Worm (Caenorhabditis elegans) whole organism, mixed stage, embryonic: ENCODE results near the gene T24E12.12.

Experiments used
- M03D4.4 ChIP-seq: sonication (generic microtip); optimal IDR thresholded peaks from 2 replicates; lab custom pipeline; 2017; ENCODE audit warnings: mild to moderate bottlenecking, missing genetic modification characterization, missing compliant biosample characterization
- bed-3 ChIP-seq: fragments of 200-800 bp; sonication (Bioruptor generic); optimal IDR thresholded peaks from 3 replicates; lab custom pipeline; 2018; ENCODE audit warnings: mild to moderate bottlenecking, missing genetic modification characterization, moderate library complexity, missing compliant biosample characterization
- blmp-1 ChIP-seq: fragments of 150-350 bp; optimal IDR thresholded peaks from 2 replicates; lab custom pipeline; 2014; ENCODE audit warnings: missing biosample characterization, missing genetic modification characterization
- ceh-39 ChIP-seq: fragments of 150-350 bp; optimal IDR thresholded peaks from 2 replicates; lab custom pipeline; 2014; ENCODE audit warnings: missing biosample characterization, missing genetic modification characterization
- ceh-43 ChIP-seq: fragments of 200-800 bp; sonication (Bioruptor generic); optimal IDR thresholded peaks from 2 replicates; lab custom pipeline; 2018; ENCODE audit warnings: mild to moderate bottlenecking, missing genetic modification characterization, moderate library complexity, missing compliant biosample characterization
- ceh-83 ChIP-seq: fragments of 200-800 bp; sonication (Bioruptor generic); optimal IDR thresholded peaks from 2 replicates; lab custom pipeline; 2018; ENCODE audit warnings: mild to moderate bottlenecking, missing genetic modification characterization, missing compliant biosample characterization
- ces-1 ChIP-seq: fragments of 150-350 bp; optimal IDR thresholded peaks from 2 replicates; lab custom pipeline; 2014; ENCODE audit warnings: missing biosample characterization, missing genetic modification reagents, missing genetic modification characterization
- drap-1 ChIP-seq: fragments of 200-800 bp; sonication (Bioruptor generic); optimal IDR thresholded peaks from 3 replicates; lab custom pipeline; 2018; ENCODE audit warnings: mild to moderate bottlenecking, missing genetic modification characterization, missing compliant biosample characterization
- elt-1 ChIP-seq: sonication (generic microtip); optimal IDR thresholded peaks from 2 replicates; lab custom pipeline; 2017; ENCODE audit warnings: missing genetic modification characterization, mild to moderate bottlenecking, missing compliant biosample characterization, antibody characterized with exemption, moderate library complexity, borderline replicate concordance; ENCODE audit not compliant: insufficient read depth
- elt-3 ChIP-seq: fragments of 150-350 bp; optimal IDR thresholded peaks from 2 replicates; lab custom pipeline; 2014; ENCODE audit warnings: missing biosample characterization, missing genetic modification characterization
- ham-2 ChIP-seq: fragments of 200-800 bp; sonication (Bioruptor generic); optimal IDR thresholded peaks from 2 replicates; lab custom pipeline; 2018; ENCODE audit warnings: mild to moderate bottlenecking, missing genetic modification characterization, missing compliant biosample characterization
- hlh-1 ChIP-seq: fragments of 150-350 bp; optimal IDR thresholded peaks from 2 replicates; lab custom pipeline; 2014; ENCODE audit warnings: missing biosample characterization, missing genetic modification reagents, missing genetic modification characterization
- lin-13 ChIP-seq: fragments of 150-350 bp; optimal IDR thresholded peaks from 2 replicates; lab custom pipeline; 2014; ENCODE audit warnings: missing biosample characterization, missing genetic modification characterization
- lin-32 ChIP-seq: fragments of 200-800 bp; sonication (Bioruptor generic); optimal IDR thresholded peaks from 2 replicates; lab custom pipeline; 2018; ENCODE audit warnings: mild to moderate bottlenecking, missing genetic modification characterization, missing compliant biosample characterization
- lsy-2 ChIP-seq: fragments of 150-350 bp; optimal IDR thresholded peaks from 2 replicates; lab custom pipeline; 2014; ENCODE audit warnings: missing biosample characterization, missing genetic modification characterization
- mab-5 ChIP-seq: fragments of 150-350 bp; optimal IDR thresholded peaks from 2 replicates; lab custom pipeline; 2014; ENCODE audit warnings: missing biosample characterization, missing genetic modification characterization
- mep-1 ChIP-seq: fragments of 150-350 bp; optimal IDR thresholded peaks from 2 replicates; lab custom pipeline; 2017; ENCODE audit warnings: missing biosample characterization, missing genetic modification reagents, missing genetic modification characterization, inconsistent platforms
- mls-2 ChIP-seq: sonication (generic microtip); optimal IDR thresholded peaks from 2 replicates; lab custom pipeline; 2016; ENCODE audit warnings: mild to moderate bottlenecking, missing genetic modification characterization, moderate library complexity, missing compliant biosample characterization
- nhr-12 ChIP-seq: fragments of 150-350 bp; optimal IDR thresholded peaks from 2 replicates; lab custom pipeline; 2014; ENCODE audit warnings: missing biosample characterization, missing genetic modification characterization
- nhr-2 ChIP-seq: fragments of 150-350 bp; optimal IDR thresholded peaks from 2 replicates; lab custom pipeline; 2014; ENCODE audit warnings: missing biosample characterization, missing genetic modification characterization
- nhr-28 ChIP-seq: fragments of 150-350 bp; optimal IDR thresholded peaks from 2 replicates; lab custom pipeline; 2014; ENCODE audit warnings: missing biosample characterization, missing genetic modification characterization
- nhr-76 ChIP-seq: sonication (generic microtip); optimal IDR thresholded peaks from 2 replicates; lab custom pipeline; 2017; ENCODE audit warnings: missing biosample characterization, missing genetic modification characterization
- pha-4 ChIP-seq: fragments of 150-350 bp; optimal IDR thresholded peaks from 2 replicates; lab custom pipeline; 2018; ENCODE audit warnings: missing biosample characterization, missing genetic modification reagents, missing genetic modification characterization
- sem-2 ChIP-seq: fragments of 200-800 bp; sonication (Bioruptor generic); optimal IDR thresholded peaks from 2 replicates; lab custom pipeline; 2018; ENCODE audit warnings: mild to moderate bottlenecking, missing genetic modification characterization, missing compliant biosample characterization
- snpc-4 ChIP-seq: fragments of 150-350 bp; optimal IDR thresholded peaks from 2 replicates; lab custom pipeline; 2014; ENCODE audit warnings: missing biosample characterization, missing genetic modification characterization
- tbx-8 ChIP-seq: fragments of 200-800 bp; sonication (Bioruptor generic); optimal IDR thresholded peaks from 2 replicates; lab custom pipeline; 2018; ENCODE audit warnings: mild to moderate bottlenecking, missing genetic modification characterization, moderate library complexity, missing compliant biosample characterization
- unc-39 ChIP-seq: fragments of 150-350 bp; optimal IDR thresholded peaks from 2 replicates; lab custom pipeline; 2014; ENCODE audit warnings: missing biosample characterization, missing genetic modification characterization
- unc-62 ChIP-seq: fragments of 150-350 bp; optimal IDR thresholded peaks from 2 replicates; lab custom pipeline; 2014; ENCODE audit warnings: missing biosample characterization, missing genetic modification reagents, missing genetic modification characterization
- zip-8 ChIP-seq: fragments of 150-350 bp; optimal IDR thresholded peaks from 2 replicates; lab custom pipeline; 2014; ENCODE audit warnings: missing biosample characterization, missing genetic modification characterization
- ztf-11 ChIP-seq: fragments of 150-350 bp; optimal IDR thresholded peaks from 2 replicates; lab custom pipeline; 2014; ENCODE audit warnings: missing biosample characterization, missing genetic modification characterization

Gene T24E12.12

DNA sequence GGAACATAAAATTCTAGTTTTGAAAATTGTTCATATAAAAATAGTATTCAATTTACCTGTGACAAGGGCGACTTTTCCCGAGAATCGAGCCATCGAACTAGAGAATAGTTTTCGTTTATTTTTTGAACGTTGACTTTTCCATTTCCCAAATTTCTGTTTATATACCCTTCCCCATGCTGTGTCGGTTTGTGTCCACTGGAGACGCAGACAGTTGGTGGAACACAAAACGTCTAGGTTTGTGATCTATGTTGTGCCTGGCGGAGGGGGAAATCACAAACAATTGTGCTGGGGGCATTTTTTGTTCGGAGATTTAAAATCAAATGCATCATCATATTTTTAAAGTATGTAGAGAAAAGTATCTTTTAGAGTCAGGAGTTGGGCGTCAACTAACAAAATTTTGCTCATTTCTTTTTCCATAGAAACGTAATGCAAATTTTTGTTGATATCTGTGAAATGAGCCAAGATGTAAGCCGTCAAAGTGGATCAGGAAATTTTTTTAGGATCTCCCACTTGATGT, 15.3 kb upstream of the T24E12.12 start, which contains the start of gene nta-1:
Gene nta-1 (minus strand): TSS at position 131 of the 517 bp plus-strand sequence.
- TF ChIP-seq lsy-2 (tag; lab: Kevin White, UChicago): no peak
- no peak for TF ChIP-seq nhr-2 (tag; lab: Kevin White, UChicago)
- no peak for TF ChIP-seq drap-1
- no peak for TF ChIP-seq unc-39 (tag; lab: Kevin White, UChicago)
- no peak for TF ChIP-seq mls-2 (tag; lab: Kevin White, UChicago)
- no peak for TF ChIP-seq ztf-11 (tag; lab: Kevin White, UChicago)
- no peak for TF ChIP-seq ceh-43 (GFP tag; lab: Kevin White, UChicago)
- TF ChIP-seq lin-32: no peak
- TF ChIP-seq ces-1 (GFP tag; lab: Kevin White, UChicago): no peak
- TF ChIP-seq bed-3 (GFP tag; lab: Kevin White, UChicago): no peak

DNA sequence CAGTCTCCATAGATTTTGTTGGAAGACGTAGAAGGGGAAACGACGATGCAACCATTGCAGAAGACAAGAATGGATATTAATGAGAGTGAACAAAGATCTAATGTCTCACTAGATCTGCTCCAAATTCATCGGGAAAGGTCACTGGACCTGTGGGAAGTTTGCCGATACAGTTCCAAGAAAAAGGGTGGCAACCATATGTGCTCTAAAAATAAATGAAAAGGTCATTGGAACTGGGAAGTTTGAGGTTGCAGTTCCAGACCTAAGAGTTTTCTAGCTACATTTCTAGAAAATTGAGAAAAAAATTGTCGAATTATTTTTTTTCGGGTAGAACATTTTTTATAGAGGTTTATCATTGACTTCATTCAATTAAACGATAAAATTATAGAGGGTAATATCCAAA, 11.7 kb upstream of the T24E12.12 start, which contains the start of gene fbxb-92:
Gene fbxb-92 (minus strand): TSS at position 101 of the 400 bp plus-strand sequence.
- TF ChIP-seq pha-4 (tag; lab: Kevin White, UChicago) (no peak), hlh-1 (tag; lab: Kevin White, UChicago) (no peak), zip-8 (no peak), ham-2 (GFP tag; lab: Kevin White, UChicago) (no peak), mep-1 (tag; lab: Kevin White, UChicago) (no peak), ztf-11 (tag; lab: Kevin White, UChicago) (no peak), nhr-28 (no peak), ceh-83 (no peak)

DNA sequence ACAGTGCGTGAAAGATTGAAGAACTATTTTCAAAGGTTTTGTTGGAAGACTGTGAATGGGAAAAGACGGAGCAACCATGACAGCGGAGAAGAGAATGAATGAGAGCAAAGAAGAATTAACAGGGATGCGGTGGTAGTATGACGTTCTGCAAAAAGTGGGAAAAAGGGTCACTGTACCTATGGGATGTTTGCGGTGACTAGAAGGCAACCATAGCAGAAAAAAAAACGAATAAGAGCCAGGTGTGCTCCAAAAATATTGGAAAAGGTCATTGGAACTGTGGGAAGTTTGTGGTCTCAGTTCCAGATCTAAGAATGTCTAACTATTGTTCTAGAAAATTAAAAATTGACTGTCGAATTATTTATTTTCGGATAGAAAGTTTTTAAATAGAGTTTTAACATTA, 10.4 kb upstream of the T24E12.12 start, which contains the start of gene fbxb-90:
Gene fbxb-90 (minus strand): TSS at position 101 of the 400 bp plus-strand sequence.
- TF ChIP-seq sem-2 (GFP tag; lab: Kevin White, UChicago): no peak
- TF ChIP-seq unc-62 (GFP tag; lab: Kevin White, UChicago): no peak
- TF ChIP-seq ceh-43 (GFP tag; lab: Kevin White, UChicago): no peak
- no peak for TF ChIP-seq nhr-2 (tag; lab: Kevin White, UChicago)
- no peak for TF ChIP-seq M03D4.4 (tag; lab: Kevin White, UChicago)
- no peak for TF ChIP-seq blmp-1
- no peak for TF ChIP-seq elt-1 (tag; lab: Kevin White, UChicago)
- TF ChIP-seq, all 35 proteins: peak for 0

DNA sequence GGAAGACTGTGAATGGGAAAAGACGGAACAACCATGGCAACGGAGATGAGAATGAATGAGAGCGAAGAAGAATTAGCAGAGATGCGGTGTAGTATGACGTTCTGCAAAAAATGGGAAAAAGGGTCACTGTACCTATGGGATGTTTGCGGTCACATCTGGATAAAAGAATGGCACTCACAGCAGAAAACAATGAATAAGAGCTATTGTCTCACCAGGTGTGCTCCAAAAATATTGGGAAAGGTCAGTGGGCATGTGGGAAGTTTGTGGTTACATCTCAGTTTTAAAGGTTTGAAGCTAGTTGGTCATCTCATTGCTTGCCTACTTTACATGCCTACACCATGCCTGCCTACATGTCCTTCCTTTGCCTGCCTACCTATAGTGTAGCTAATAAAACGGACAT, 8.4 kb upstream of the T24E12.12 start, which contains the start of gene fbxb-91:
Gene fbxb-91 (minus strand): TSS at position 101 of the 400 bp plus-strand sequence.
- no peak for TF ChIP-seq hlh-1 (tag; lab: Kevin White, UChicago)
- no peak for TF ChIP-seq unc-39 (tag; lab: Kevin White, UChicago)
- no peak for TF ChIP-seq lin-32
- no peak for TF ChIP-seq tbx-8 (GFP tag; lab: Kevin White, UChicago)
- TF ChIP-seq ces-1 (GFP tag; lab: Kevin White, UChicago): no peak
- TF ChIP-seq snpc-4 (tag; lab: Kevin White, UChicago): no peak
- TF ChIP-seq mab-5 (tag; lab: Kevin White, UChicago): no peak
- TF ChIP-seq mep-1 (tag; lab: Kevin White, UChicago): no peak
- TF ChIP-seq pha-4 (tag; lab: Kevin White, UChicago): no peak
- no peak for TF ChIP-seq elt-3
- TF ChIP-seq nhr-12: no peak
- TF ChIP-seq drap-1: no peak
- no peak for TF ChIP-seq lin-13
- TF ChIP-seq bed-3 (GFP tag; lab: Kevin White, UChicago): no peak
- TF ChIP-seq nhr-2 (tag; lab: Kevin White, UChicago): no peak
- TF ChIP-seq mls-2 (tag; lab: Kevin White, UChicago): no peak
- TF ChIP-seq ceh-39 (tag; lab: Kevin White, UChicago): no peak
- no peak for TF ChIP-seq ham-2 (GFP tag; lab: Kevin White, UChicago)
- TF ChIP-seq elt-1 (tag; lab: Kevin White, UChicago): no peak
- no peak for TF ChIP-seq M03D4.4 (tag; lab: Kevin White, UChicago)

DNA sequence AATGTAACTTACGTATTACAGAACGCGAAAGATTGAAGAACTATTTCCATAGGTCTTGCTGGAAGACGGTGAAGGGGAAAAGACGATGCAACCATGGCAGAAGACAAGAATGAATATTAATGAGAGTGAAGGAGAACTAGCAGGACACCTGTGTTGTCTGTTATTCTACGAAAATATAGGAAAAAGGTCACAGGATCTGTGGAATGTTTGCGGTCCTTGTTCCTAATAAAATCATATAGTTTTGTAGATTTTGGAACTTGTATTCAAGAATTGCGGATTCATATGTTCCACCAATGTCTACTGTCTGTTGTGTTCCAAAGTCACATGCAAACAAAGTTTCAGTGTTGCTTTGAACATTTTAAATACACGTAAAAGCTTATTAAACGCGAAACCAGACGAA, 6.9 kb upstream of the T24E12.12 start, which contains the start of gene sdz-11:
Gene sdz-11 (minus strand): TSS at position 101 of the 400 bp plus-strand sequence.
- TF ChIP-seq ceh-43 (GFP tag; lab: Kevin White, UChicago): no peak
- TF ChIP-seq nhr-12: no peak
- TF ChIP-seq lsy-2 (tag; lab: Kevin White, UChicago): no peak
- no peak for TF ChIP-seq tbx-8 (GFP tag; lab: Kevin White, UChicago)
- TF ChIP-seq nhr-76: no peak
- TF ChIP-seq elt-1 (tag; lab: Kevin White, UChicago): no peak
- no peak for TF ChIP-seq mep-1 (tag; lab: Kevin White, UChicago)
